Fruit fly (Drosophila melanogaster) whole organism, embryonic: ENCODE results near the gene CG31957.

Source experiments
- ATbp ChIP-seq: fragments of 200-800 bp; sonication (Bioruptor generic); optimal IDR thresholded peaks from 2 replicates; lab custom pipeline; 2017; ENCODE audit warnings: missing biosample characterization, mild to moderate bottlenecking, missing genetic modification characterization, missing genetic modification reagents
- Antp ChIP-seq: fragments of 200-800 bp; sonication (Bioruptor generic); optimal IDR thresholded peaks from 3 replicates; lab custom pipeline; 2016; ENCODE audit warnings: missing biosample characterization, missing genetic modification characterization
- Bdp1 ChIP-seq: fragments of 200-800 bp; sonication (Bioruptor generic); optimal IDR thresholded peaks from 3 replicates; lab custom pipeline; 2016; ENCODE audit warnings: missing biosample characterization, missing genetic modification characterization
- CG10209 ChIP-seq: fragments of 200-800 bp; sonication (Bioruptor generic); optimal IDR thresholded peaks from 3 replicates; lab custom pipeline; 2017; ENCODE audit warnings: missing biosample characterization, mild to moderate bottlenecking, missing genetic modification characterization, missing genetic modification reagents
- CG10267 ChIP-seq: fragments of 200-800 bp; sonication (Bioruptor generic); optimal IDR thresholded peaks from 2 replicates; lab custom pipeline; 2018; ENCODE audit warnings: missing biosample characterization, mild to moderate bottlenecking, missing genetic modification characterization, moderate library complexity
- CG11560 ChIP-seq: fragments of 200-800 bp; sonication (Bioruptor generic); IDR thresholded peaks from 3 replicates; pipeline ENCODE4 v1.3.6; 2022; ENCODE audit warnings: missing biosample characterization, missing genetic modification characterization
- CG11695 ChIP-seq: fragments of 200-800 bp; sonication (Bioruptor generic); IDR thresholded peaks from 3 replicates; pipeline ENCODE4 v1.3.6; 2022; ENCODE audit warnings: missing biosample characterization, missing genetic modification characterization
- CG12104 ChIP-seq: fragments of 200-800 bp; sonication (Bioruptor generic); optimal IDR thresholded peaks from 3 replicates; lab custom pipeline; 2016; ENCODE audit warnings: missing biosample characterization, missing genetic modification characterization
- CG13424 ChIP-seq: fragments of 200-800 bp; sonication (Bioruptor generic); optimal IDR thresholded peaks from 2 replicates; lab custom pipeline; 2019; ENCODE audit warnings: missing biosample characterization, mild to moderate bottlenecking, missing genetic modification characterization, moderate library complexity
- CG13624 ChIP-seq: fragments of 200-800 bp; sonication (Bioruptor generic); optimal IDR thresholded peaks from 2 replicates; lab custom pipeline; 2016; ENCODE audit warnings: missing biosample characterization, missing genetic modification characterization
- CG17802 ChIP-seq: fragments of 200-800 bp; sonication (Bioruptor generic); optimal IDR thresholded peaks from 2 replicates; lab custom pipeline; 2018; ENCODE audit warnings: missing biosample characterization, mild to moderate bottlenecking, missing genetic modification characterization, moderate library complexity
- CG1832 ChIP-seq: fragments of 200-800 bp; sonication (Bioruptor generic); optimal IDR thresholded peaks from 2 replicates; lab custom pipeline; 2017; ENCODE audit warnings: missing biosample characterization, mild to moderate bottlenecking, missing genetic modification characterization, inconsistent platforms
- CG2875 ChIP-seq: fragments of 200-800 bp; sonication (Bioruptor generic); optimal IDR thresholded peaks from 2 replicates; lab custom pipeline; 2017; ENCODE audit warnings: missing biosample characterization, mild to moderate bottlenecking, missing genetic modification characterization, missing genetic modification reagents
- CG31365 ChIP-seq: fragments of 200-800 bp; sonication (Bioruptor generic); optimal IDR thresholded peaks from 2 replicates; lab custom pipeline; 2018; ENCODE audit warnings: missing biosample characterization, mild to moderate bottlenecking, missing genetic modification characterization
- CG31441 ChIP-seq: fragments of 200-800 bp; sonication (Bioruptor generic); IDR thresholded peaks from 2 replicates; pipeline ENCODE4 v1.3.6; 2022; ENCODE audit warnings: missing biosample characterization, missing genetic modification characterization
- CG5245 ChIP-seq: fragments of 200-800 bp; sonication (Bioruptor generic); optimal IDR thresholded peaks from 3 replicates; lab custom pipeline; 2016; ENCODE audit warnings: missing biosample characterization, missing genetic modification characterization
- CG6175 ChIP-seq: fragments of 200-800 bp; sonication (Bioruptor generic); IDR thresholded peaks from 3 replicates; pipeline ENCODE4 v1.3.6; 2022; ENCODE audit warnings: missing biosample characterization, missing genetic modification characterization
- CG6272 ChIP-seq: fragments of 200-800 bp; sonication (Bioruptor generic); IDR thresholded peaks from 2 replicates; pipeline ENCODE4 v1.3.6; 2022; ENCODE audit warnings: missing biosample characterization, missing genetic modification characterization
- CG6689 ChIP-seq: fragments of 200-800 bp; sonication (Bioruptor generic); IDR thresholded peaks from 2 replicates; pipeline ENCODE4 v1.3.6; 2022; ENCODE audit warnings: missing biosample characterization, missing genetic modification characterization
- CG7745 ChIP-seq: fragments of 200-800 bp; sonication (Bioruptor generic); optimal IDR thresholded peaks from 2 replicates; lab custom pipeline; 2018; ENCODE audit warnings: missing biosample characterization, mild to moderate bottlenecking, missing genetic modification characterization, moderate library complexity
- CG9215 ChIP-seq: fragments of 200-800 bp; sonication (Bioruptor generic); IDR thresholded peaks from 2 replicates; pipeline ENCODE4 v1.3.6; 2022; ENCODE audit warnings: missing biosample characterization, missing genetic modification characterization
- Chrac-16 ChIP-seq: fragments of 200-800 bp; sonication (Bioruptor generic); optimal IDR thresholded peaks from 3 replicates; lab custom pipeline; 2016; ENCODE audit warnings: missing biosample characterization, missing genetic modification characterization
- CkIIα-i1 ChIP-seq: fragments of 200-800 bp; sonication (Bioruptor generic); IDR thresholded peaks from 2 replicates; pipeline ENCODE4 v1.3.6; 2022; ENCODE audit warnings: missing biosample characterization, missing genetic modification characterization
- Dad ChIP-seq: fragments of 200-800 bp; sonication (Bioruptor generic); optimal IDR thresholded peaks from 3 replicates; lab custom pipeline; 2016; ENCODE audit warnings: missing biosample characterization, missing genetic modification characterization
- Dbx ChIP-seq: fragments of 200-800 bp; sonication (Bioruptor generic); IDR thresholded peaks from 3 replicates; pipeline ENCODE4 v1.3.6; 2022; ENCODE audit warnings: missing biosample characterization, missing genetic modification characterization
- Dll ChIP-seq: fragments of 200-800 bp; sonication (Bioruptor generic); IDR thresholded peaks from 4 replicates; pipeline ENCODE4 v1.3.6; 2022; ENCODE audit warnings: missing biosample characterization, missing genetic modification characterization; ENCODE audit not compliant: partially characterized antibody
- E2f1 ChIP-seq: fragments of 200-800 bp; sonication (Bioruptor generic); IDR thresholded peaks from 2 replicates; pipeline ENCODE4 v1.3.6; 2022; ENCODE audit warnings: missing biosample characterization, missing genetic modification characterization
- ERR ChIP-seq: fragments of 200-800 bp; sonication (Bioruptor generic); optimal IDR thresholded peaks from 2 replicates; lab custom pipeline; 2016; ENCODE audit warnings: missing biosample characterization, missing genetic modification characterization
- Gug ChIP-seq: fragments of 200-800 bp; sonication (Bioruptor generic); IDR thresholded peaks from 4 replicates; pipeline ENCODE4 v1.3.6; 2022; ENCODE audit warnings: missing biosample characterization, missing genetic modification characterization
- H15 ChIP-seq: fragments of 200-800 bp; sonication (Bioruptor generic); IDR thresholded peaks from 3 replicates; pipeline ENCODE4 v1.3.6; 2022; ENCODE audit warnings: missing biosample characterization, missing genetic modification characterization
- Hr3 ChIP-seq: fragments of 200-800 bp; sonication (Bioruptor generic); optimal IDR thresholded peaks from 3 replicates; lab custom pipeline; 2016; ENCODE audit warnings: missing biosample characterization, missing genetic modification characterization
- Spps ChIP-seq: fragments of 200-800 bp; sonication (Bioruptor generic); optimal IDR thresholded peaks from 2 replicates; lab custom pipeline; 2018; ENCODE audit warnings: missing biosample characterization, mild to moderate bottlenecking, missing genetic modification characterization
- Sry-β ChIP-seq: fragments of 200-800 bp; sonication (Bioruptor generic); optimal IDR thresholded peaks from 2 replicates; lab custom pipeline; 2018; ENCODE audit warnings: missing biosample characterization, mild to moderate bottlenecking, missing genetic modification characterization, moderate library complexity
- YL-1 ChIP-seq: fragments of 200-800 bp; sonication (Bioruptor generic); optimal IDR thresholded peaks from 3 replicates; lab custom pipeline; 2017; ENCODE audit warnings: missing biosample characterization, mild to moderate bottlenecking, missing genetic modification characterization
- cad ChIP-seq: fragments of >200 bp; optimal IDR thresholded peaks from 2 replicates; lab custom pipeline; 2017; ENCODE audit warnings: missing biosample characterization, missing genetic modification characterization
- chn ChIP-seq: fragments of 200-800 bp; sonication (Bioruptor generic); optimal IDR thresholded peaks from 2 replicates; lab custom pipeline; 2016; ENCODE audit warnings: missing biosample characterization, missing genetic modification characterization
- crc ChIP-seq: fragments of 200-800 bp; sonication (Bioruptor generic); optimal IDR thresholded peaks from 2 replicates; lab custom pipeline; 2016; ENCODE audit warnings: missing biosample characterization, missing genetic modification characterization
- crol ChIP-seq: fragments of 200-800 bp; sonication (Bioruptor generic); IDR thresholded peaks from 2 replicates; pipeline ENCODE4 v1.3.6; 2022; ENCODE audit warnings: missing biosample characterization, missing genetic modification characterization
- dimm ChIP-seq: fragments of 200-800 bp; sonication (Bioruptor generic); IDR thresholded peaks from 2 replicates; pipeline ENCODE4 v1.3.6; 2022; ENCODE audit warnings: missing biosample characterization, missing genetic modification characterization
- fd64A ChIP-seq: fragments of 200-800 bp; sonication (Bioruptor generic); optimal IDR thresholded peaks from 3 replicates; lab custom pipeline; 2018; ENCODE audit warnings: missing biosample characterization, mild to moderate bottlenecking, missing genetic modification characterization
- grau ChIP-seq: fragments of 200-800 bp; optimal IDR thresholded peaks from 3 replicates; lab custom pipeline; 2019; ENCODE audit warnings: missing biosample characterization, mild to moderate bottlenecking, missing genetic modification characterization, moderate library complexity
- ind ChIP-seq: fragments of 200-800 bp; sonication (Bioruptor generic); optimal IDR thresholded peaks from 3 replicates; lab custom pipeline; 2016; ENCODE audit warnings: missing biosample characterization, missing genetic modification characterization
- nerfin-2 ChIP-seq: fragments of 200-800 bp; sonication (Bioruptor generic); IDR thresholded peaks from 2 replicates; pipeline ENCODE4 v1.3.6; 2022; ENCODE audit warnings: missing biosample characterization, missing genetic modification characterization; ENCODE audit not compliant: partially characterized antibody
- org-1 ChIP-seq: fragments of 200-800 bp; sonication (Bioruptor generic); optimal IDR thresholded peaks from 2 replicates; lab custom pipeline; 2017; ENCODE audit warnings: missing biosample characterization, missing genetic modification characterization
- pita ChIP-seq: fragments of 200-800 bp; sonication (Bioruptor generic); optimal IDR thresholded peaks from 2 replicates; lab custom pipeline; 2017; ENCODE audit warnings: missing biosample characterization, mild to moderate bottlenecking, missing genetic modification characterization
- prd ChIP-seq, 3 experiments: fragments of >200 bp in 2 of 3; fragments of 200-800 bp in 1 of 3; sonication (Bioruptor generic) in 1 of 3; optimal IDR thresholded peaks in 2 of 3; IDR thresholded peaks in 1 of 3; 2 replicates in 2 of 3; 3 replicates in 1 of 3; pipeline versions ENCODE4 v1.3.6 to Lab custom; 2017 to 2022; ENCODE audit warnings: missing biosample characterization in 1 of 3, missing genetic modification characterization in 1 of 3
- pros ChIP-seq: fragments of 200-800 bp; sonication (Bioruptor generic); optimal IDR thresholded peaks from 3 replicates; lab custom pipeline; 2019; ENCODE audit warnings: missing biosample characterization, mild to moderate bottlenecking, missing genetic modification characterization, moderate library complexity
- run ChIP-seq: fragments of 200-800 bp; sonication (Bioruptor generic); optimal IDR thresholded peaks from 3 replicates; lab custom pipeline; 2018; ENCODE audit warnings: missing biosample characterization, mild to moderate bottlenecking, missing genetic modification characterization
- sens ChIP-seq: fragments of 200-800 bp; sonication (Bioruptor generic); peaks from one replicate; lab custom pipeline; 2016; ENCODE audit warnings: missing biosample characterization, missing genetic modification characterization
- sug ChIP-seq: fragments of 200-800 bp; optimal IDR thresholded peaks from 2 replicates; lab custom pipeline; 2019; ENCODE audit warnings: missing biosample characterization, mild to moderate bottlenecking, missing genetic modification characterization, moderate library complexity

Gene CG31957

dm6 chr2L:3844898-3845713 lies 27.2 kb downstream of the CG31957 start (continued):
- TF ChIP-seq ind (no peak), prd (optimal IDR thresholded peaks at IDR 0.05; lab: Kevin White, UChicago) (no peak), prd (GFP tag; IDR thresholded peaks at IDR 0.05; lab: Robert Waterston, UW) (no peak), CG31441 (GFP tag; lab: Robert Waterston, UW) (peak; percentile 35; the same call in 1 of the 2 replicates), crc (GFP tag; lab: Kevin White, UChicago) (no peak), Dbx (no peak), CG9215 (GFP tag; lab: Robert Waterston, UW) (no peak), Sry-β (GFP tag; lab: Kevin White, UChicago) (no peak), Bdp1 (GFP tag; lab: Kevin White, UChicago) (no peak), pita (GFP tag; lab: Kevin White, UChicago) (no peak), YL-1 (GFP tag; lab: Kevin White, UChicago) (no peak), chn (no peak), ERR (GFP tag; lab: Kevin White, UChicago) (no peak), CG10267 (tag; lab: Kevin White, UChicago) (peak; percentile 46), crol (GFP tag; lab: Robert Waterston, UW) (no peak), grau (tag; lab: Kevin White, UChicago) (peak; percentile 21), Hr3 (GFP tag; lab: Kevin White, UChicago) (peak; percentile 16), CG12104 (no peak), run (no peak), Dll (no peak), Chrac-16 (GFP tag; lab: Kevin White, UChicago) (peak; percentile 3), Gug (no peak), fd64A (GFP tag; lab: Kevin White, UChicago) (no peak), CG13624 (GFP tag; lab: Kevin White, UChicago) (no peak), CG7745 (tag; lab: Kevin White, UChicago) (no peak), sens (peak; percentile 45), Antp (GFP tag; lab: Kevin White, UChicago) (no peak), E2f1 (GFP tag; lab: Robert Waterston, UW) (no peak), nerfin-2 (no peak), CG31365 (tag; lab: Kevin White, UChicago) (no peak), CG17802 (tag; lab: Kevin White, UChicago) (no peak), Dad (GFP tag; lab: Kevin White, UChicago) (no peak), CG6175 (GFP tag; lab: Robert Waterston, UW) (no peak), CG6689 (GFP tag; lab: Robert Waterston, UW) (no peak), CG6272 (GFP tag; lab: Robert Waterston, UW) (0 out of 2 replicates have a peak, but pooled peaks have one; percentile 5), CG5245 (GFP tag; lab: Kevin White, UChicago) (no peak), org-1 (GFP tag; lab: Kevin White, UChicago) (no peak), CkIIα-i1 (GFP tag; lab: Robert Waterston, UW) (no peak), dimm (GFP tag; lab: Robert Waterston, UW) (no peak), CG2875 (peak; percentile 5), CG11695 (GFP tag; lab: Robert Waterston, UW) (no peak), sug (tag; lab: Kevin White, UChicago) (no peak), CG11560 (tag; lab: Robert Waterston, UW) (no peak), pros (GFP tag; lab: Kevin White, UChicago) (peak; percentile 77), ATbp (no peak), CG13424 (tag; lab: Kevin White, UChicago) (peak; percentile 11), CG10209 (GFP tag; lab: Kevin White, UChicago) (no peak), cad (no peak), Spps (tag; lab: Kevin White, UChicago) (no peak), H15 (no peak), CG1832 (no peak)
